Fruit fly (Drosophila melanogaster) whole organism, larva: ENCODE measurements around the gene CG46308.
A peak's percentile ranks its signal among the peaks of the same experiment; 100 is the strongest.

Experiments
- noc ChIP-seq: fragments of 200-800 bp; sonication (Bioruptor generic); optimal IDR thresholded peaks from 3 replicates; lab custom pipeline; 2019; ENCODE audit warnings: missing biosample characterization, mild to moderate bottlenecking, missing genetic modification characterization, moderate library complexity

CG46308 gene

DNA sequence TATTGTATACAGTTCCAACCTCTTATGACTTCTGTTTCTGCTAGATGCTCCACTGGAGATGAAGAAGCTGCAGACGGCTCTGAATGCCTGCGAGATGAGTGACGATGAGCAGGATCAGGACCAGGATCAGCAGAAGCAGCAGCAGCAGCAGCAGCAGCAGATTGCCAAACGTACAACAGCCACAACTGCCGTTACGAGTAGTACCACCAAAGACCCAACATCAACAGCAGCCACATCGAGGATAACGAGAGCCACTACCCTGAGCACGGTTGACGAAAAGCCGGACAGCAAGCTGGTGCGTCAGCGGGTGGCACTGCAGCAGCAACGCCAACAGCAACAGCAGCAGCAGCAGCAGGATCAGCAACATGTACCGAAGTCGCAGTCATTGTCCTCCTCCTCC is 36.3 kb downstream of the CG46308 start:
- TF ChIP-seq noc (tag; lab: Kevin White, UChicago): no peak

DNA sequence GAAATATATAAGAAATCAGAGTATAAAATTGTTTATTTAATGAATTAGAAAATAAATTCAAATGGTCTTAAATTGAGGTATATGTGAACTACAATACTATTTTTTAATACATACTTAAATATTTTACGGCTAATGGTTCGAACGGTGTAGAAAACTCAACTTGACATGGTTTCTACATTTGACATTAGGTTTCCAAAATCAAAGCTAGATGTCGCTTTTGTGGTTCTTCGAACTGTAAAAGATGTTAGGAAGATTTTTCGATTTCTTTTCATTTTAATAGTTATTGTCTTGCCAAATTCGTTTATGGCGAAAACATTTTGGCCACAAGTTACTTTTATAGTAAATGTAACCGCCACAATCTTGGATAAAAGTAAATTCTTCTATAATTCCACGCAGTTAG is 38.8 kb downstream of the CG46308 start:
- TF ChIP-seq noc (tag; lab: Kevin White, UChicago): no peak

DNA sequence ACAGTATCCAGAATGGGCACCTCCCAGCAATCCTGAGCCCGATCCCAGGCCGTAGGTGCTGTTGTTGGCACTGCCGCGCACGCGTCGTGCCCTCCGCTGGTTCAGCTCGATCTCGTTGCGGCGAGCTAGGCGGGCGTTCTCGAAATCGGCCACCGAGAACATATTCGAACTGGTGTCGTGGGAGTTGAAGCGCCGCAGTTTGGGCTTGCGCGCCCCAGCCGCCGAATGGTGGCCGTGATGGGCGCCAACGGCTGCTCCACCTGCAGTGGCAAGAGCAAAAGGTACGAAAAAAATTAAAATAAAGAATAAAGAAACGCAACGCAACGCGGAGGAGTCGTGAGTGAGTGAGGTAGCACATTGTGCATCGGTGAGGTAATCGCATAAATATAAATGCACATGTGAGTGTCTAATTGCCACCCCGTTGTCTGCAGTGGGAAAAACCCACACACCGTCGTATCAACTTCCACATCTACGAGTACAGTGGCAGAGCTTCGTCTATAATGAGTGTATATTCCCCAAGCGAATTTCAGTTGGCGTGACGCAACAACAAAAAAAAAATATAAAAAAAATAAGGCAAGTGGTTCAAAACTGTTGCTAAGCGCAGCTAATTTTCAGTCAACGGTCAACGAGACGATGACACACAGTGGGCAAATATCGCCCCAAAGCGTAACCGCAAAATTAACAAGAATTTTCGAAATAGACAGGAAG is 48.1 kb downstream of the CG46308 start:
- no peak for TF ChIP-seq noc (tag; lab: Kevin White, UChicago)

DNA sequence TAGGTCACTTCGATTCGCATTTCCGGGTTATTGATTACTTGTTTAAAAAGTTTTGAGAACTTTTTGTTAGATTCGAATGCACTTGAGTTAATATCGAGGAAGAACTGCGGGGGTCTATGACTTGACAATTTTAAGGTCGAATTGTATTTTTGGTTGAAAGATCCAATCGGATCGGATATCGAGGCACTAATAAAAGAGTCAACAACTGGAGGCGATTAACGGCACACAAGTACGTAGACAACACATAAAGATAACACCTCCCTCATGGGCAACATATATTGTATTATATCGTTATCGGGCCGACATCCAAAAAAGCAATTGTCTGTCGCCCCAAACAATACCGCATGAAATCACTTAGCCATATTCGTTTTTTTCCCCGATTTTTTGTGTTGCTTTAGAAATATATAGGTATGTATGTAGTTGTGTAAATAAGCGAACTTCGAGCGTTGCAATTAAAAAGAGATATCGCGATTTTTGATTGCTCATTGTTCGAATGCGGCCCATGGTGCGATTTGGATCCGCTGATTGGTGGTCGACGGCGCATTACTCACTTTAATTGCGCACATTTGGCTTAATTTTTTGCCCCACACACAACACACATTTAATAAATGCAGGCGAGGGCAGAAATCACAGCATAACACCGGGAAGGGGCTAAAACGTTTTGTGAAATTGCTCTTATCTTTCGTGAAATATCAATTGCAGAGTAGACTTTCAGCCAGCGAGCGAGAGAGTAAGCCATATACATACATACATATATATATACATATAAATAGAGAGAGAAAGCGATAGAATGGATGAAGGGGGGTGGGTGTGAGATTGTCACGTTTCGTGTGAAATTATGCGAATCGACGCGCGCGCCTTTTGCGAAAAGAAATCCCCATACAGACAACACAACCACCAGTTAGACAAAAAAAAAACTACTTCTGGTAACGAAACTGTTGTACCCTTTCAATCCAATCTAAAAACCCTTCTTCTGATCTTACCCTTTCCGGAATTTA is 49.6 kb downstream of the CG46308 start:
- peak; percentile 29 for TF ChIP-seq noc (tag; lab: Kevin White, UChicago)

DNA sequence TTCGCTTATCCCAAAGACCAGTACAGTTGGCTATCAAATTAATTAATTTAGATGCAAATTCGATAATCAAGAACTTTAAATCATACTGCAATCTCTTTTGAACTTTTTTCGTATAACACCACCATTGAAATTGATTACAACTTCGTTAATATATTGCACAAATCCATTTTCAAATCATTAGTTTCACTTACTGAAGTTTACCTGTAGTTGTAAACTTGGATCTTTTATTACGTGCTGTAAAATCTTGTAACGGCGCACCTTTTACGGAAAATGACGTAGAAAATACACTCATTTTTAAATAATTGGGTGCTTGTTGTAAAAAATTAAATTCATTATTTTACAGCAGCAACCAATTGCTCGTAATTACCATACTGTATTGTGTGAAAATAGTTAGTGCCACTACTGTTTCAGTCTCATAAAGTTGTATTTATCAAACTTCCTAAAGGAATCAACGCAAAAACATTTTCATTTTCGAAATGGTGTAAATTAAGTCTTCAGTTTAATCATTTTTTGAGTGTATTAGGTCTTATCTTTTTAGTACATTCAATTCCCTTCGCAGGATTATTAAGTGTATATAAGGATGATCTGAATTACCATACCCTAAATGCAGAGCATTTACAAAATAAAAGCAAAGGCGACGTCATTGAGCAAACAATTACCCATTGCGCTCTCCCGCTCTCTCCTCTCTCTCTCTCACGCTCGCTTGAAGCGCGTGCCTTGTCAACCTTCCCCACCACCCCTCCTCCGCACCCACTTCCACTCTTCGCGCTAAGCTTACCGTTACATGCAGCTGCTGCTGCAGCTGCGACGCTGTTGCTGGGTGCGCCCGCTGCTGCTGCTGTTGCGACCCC is 50.8 kb downstream of the CG46308 start:
- TF ChIP-seq noc (tag; lab: Kevin White, UChicago): no peak

DNA sequence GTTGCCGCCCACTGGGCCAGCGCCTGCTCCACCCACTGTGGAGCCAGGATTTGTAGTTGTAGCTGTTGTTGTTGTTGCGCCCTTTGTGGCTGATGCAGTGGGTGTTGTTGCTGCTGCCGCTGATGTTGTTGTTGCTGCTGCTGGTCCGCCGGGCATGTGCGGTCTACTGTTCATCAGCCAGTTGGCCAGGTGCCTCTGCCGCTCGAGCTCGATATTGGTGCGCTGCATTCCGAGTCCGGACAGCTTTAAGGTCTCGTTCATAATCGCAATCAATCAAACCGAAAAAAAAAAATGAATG is 51.4 kb downstream of the CG46308 start:
- TF ChIP-seq noc (tag; lab: Kevin White, UChicago): no peak

DNA sequence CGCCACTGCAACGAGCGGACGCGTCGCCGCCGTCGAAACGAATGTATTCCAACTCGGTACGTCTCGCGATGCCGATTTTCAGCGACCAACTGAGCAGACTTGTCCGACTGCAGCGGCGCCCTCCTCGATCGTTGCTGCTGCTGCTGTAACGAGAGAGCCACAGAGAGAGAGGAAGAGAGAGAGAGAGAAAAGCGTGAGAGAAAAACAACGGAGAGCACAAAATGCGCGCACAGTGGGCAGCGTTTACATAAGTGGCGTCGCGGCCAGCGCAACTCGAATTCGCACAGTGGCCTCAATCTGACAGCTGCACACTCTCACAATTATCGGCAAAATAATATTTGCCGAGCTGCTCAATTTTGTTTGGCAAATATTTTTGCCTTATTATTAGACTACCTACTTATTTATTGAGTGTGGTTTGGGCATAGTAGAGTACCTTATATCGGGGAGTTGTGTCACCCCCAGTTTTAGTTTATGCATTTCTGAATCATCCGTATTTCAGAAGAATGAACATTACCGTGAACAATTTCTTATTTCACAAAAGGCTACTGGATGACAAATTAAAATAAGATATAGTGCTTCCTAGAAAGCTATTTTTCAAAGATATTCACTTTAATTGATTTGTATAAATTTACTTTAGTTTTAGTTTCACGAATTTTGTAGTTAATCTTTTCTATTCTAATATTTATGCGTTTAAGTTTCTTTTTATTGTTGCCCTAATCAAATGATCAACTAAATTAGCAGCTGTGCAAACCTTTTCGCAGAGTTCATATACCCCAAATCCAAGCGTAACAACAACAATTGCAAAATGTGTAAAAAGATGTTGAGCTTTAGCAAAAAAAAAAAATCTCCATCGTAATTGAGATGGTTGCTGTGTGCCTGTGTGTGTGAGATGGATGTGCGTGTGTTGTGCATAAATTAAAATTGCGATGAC is 52.0 kb downstream of the CG46308 start:
- no peak for TF ChIP-seq noc (tag; lab: Kevin White, UChicago)

DNA sequence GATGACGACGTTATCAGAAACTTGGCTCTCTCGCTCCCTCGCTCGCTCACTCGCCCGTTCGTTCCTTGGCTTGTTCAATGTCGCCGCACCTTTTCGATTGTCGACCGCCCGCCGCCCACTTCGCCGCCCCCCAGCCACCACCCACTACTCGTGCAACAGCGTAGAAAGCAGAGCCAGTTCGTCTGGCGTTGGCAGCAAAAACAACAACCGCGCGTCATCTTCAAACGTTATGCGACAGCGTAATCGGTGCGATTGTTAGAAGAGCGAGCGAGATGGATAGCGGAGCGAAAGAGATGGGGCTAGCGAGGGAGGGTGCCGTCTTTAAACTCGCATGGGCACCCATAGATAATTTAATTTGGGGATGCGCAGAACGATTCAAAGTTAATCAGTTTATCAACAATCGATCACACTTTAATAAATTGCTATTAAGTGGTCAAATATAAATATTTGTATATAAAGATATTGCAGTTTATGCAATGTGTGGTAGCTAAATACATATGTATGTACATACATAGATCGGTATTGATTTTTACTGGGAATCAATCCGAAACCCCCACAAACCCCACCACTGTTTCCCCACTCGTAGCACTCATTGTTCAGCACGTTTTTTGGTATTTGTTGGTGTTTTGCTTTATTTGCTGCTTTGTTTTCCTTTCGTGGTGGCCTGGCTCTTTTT is 52.8 kb downstream of the CG46308 start:
- TF ChIP-seq noc (tag; lab: Kevin White, UChicago): peak; percentile 92

DNA sequence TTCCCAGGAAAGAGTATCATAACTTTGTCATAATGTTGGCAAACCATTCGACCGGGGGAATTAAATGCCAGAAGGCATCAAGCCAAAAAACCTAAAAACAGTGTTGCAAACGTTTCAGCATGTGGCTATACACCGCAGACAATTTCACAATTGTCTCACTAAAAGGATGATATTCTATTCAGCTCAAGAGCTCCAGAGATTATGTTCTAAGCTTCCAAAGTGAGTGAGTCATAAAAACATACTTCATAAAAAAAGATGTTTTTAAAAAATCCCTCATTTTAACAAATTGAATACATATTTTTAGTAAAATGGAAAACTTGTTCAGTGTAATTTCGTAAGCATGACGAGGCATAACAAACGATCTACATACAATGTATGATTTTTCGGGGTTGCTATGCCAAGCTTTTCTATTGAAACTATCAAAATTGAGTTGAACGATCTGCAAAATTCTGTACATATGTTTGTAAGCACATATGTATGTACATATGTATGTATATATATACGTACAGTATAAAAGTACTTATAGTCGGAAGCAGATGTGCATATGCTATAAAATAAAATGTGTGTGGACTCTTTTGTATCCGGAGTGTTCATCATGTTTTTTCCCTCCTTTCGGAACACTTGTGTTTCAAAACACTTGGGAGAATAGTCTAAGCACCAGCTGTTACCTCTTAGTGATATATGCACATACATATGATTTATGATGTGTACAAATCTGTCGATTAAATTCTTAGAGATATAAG is 53.5 kb downstream of the CG46308 start:
- no peak for TF ChIP-seq noc (tag; lab: Kevin White, UChicago)

DNA sequence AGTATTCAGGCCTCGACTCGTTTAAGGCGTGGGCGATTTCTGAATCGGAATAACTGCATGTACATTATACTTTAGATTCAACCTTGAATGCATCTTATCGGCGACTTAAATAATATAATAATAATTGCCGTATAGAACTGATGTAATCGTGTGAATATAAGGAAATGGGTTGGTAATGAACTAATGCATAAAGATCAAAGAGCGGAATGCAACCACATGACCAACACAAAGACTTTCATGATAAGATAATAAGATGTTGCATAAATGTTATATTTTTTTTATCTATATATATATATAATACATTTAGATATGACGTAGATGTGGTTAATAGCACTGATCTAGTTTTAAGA is 54.1 kb downstream of the CG46308 start:
- no peak for TF ChIP-seq noc (tag; lab: Kevin White, UChicago)

DNA sequence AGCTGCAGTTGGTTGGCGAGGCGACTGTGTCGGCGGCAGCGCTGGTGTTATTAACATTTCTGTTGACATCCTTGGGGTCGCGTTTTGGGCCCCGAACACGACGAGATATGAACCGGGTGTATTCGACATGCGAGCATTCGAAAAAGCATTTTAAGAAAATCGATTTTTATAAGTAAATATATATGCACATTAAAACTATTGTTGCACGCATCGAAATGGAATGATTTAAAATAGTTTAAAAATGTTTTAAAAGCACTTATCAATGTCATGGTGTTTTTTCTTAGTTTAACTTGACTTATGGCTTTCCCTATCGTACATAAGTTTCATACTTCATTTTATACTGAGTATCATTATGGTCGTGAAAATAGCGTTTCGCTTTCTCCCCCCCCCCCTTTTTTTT is 60.2 kb downstream of the CG46308 start:
- TF ChIP-seq noc (tag; lab: Kevin White, UChicago): no peak

DNA sequence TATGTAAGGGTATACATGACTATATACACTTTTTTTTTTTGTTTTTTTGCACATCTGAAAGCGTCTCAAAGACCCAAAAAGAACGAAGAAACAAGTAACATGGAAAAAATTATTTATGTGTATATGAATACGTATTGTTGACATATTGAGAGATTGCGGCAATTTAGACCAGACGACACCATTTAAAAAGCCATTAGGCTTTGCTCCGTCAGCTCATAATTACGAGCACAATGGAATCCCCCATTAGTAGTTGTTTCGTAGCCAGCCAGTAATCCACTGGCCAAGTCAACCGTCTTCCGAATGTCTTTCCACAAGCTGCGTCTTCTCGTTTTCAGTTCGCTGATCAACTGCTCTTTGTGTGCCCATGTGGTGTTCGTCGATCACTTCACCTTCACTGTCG is 66.0 kb downstream of the CG46308 start, which contains the start of gene CG33640:
CG33640 (plus strand) TSS at position 301 of the 400 bp plus-strand sequence.
- TF ChIP-seq noc (tag; lab: Kevin White, UChicago): no peak

DNA sequence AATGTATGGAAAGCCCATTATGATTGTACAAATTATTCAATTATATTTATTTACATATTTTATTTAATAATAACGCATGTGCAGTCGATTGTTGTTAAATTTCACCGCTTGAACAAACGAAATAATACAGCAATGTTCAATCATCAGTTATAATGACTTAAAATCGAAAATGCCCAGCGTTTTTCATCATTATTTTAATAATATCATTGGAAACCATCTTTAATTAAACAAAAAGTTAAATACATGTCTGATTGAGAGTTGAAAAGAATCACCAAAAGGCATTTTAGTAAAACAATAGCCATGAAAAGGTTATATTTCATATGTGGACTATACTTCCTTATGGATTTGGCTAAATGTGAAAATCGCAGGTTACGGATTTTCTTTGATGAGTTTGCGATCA is 67.2 kb downstream of the CG46308 start, which contains the start of gene CG33641:
CG33641 (plus strand) TSS at position 301 of the 400 bp plus-strand sequence.
- no peak for TF ChIP-seq noc (tag; lab: Kevin White, UChicago)
